Worm (Caenorhabditis elegans) whole organism, midembryonic: Measurements from ENCODE around the gene Y73F8A.5.

Source experiments
- T22C8.4 ChIP-seq: fragments of 200-800 bp; sonication (Bioruptor generic); IDR thresholded peaks from 2 replicates; pipeline ENCODE4 v1.3.6; 2022; ENCODE audit warnings: missing genetic modification characterization, missing compliant biosample characterization
- flt-1 ChIP-seq: fragments of 200-800 bp; sonication (Bioruptor generic); IDR thresholded peaks from 2 replicates; pipeline ENCODE4 v1.3.6; 2022; ENCODE audit warnings: missing genetic modification characterization, missing compliant biosample characterization
- klf-2 ChIP-seq: fragments of 200-800 bp; sonication (Bioruptor generic); conservative IDR thresholded peaks from 2 replicates; pipeline ENCODE4 v1.3.6; 2022; ENCODE audit warnings: missing genetic modification reagents, missing genetic modification characterization, missing compliant biosample characterization
- med-1 ChIP-seq: sonication (generic microtip); optimal IDR thresholded peaks from 2 replicates; lab custom pipeline; 2017; ENCODE audit warnings: missing genetic modification characterization, mild to moderate bottlenecking, missing compliant biosample characterization, antibody characterized with exemption, missing genetic modification reagents; ENCODE audit not compliant: insufficient read depth
- ref-1 ChIP-seq: fragments of 200-800 bp; sonication (Bioruptor generic); conservative IDR thresholded peaks from 2 replicates; pipeline ENCODE4 v1.3.6; 2022; ENCODE audit warnings: missing genetic modification reagents, missing genetic modification characterization, missing compliant biosample characterization

DNA sequence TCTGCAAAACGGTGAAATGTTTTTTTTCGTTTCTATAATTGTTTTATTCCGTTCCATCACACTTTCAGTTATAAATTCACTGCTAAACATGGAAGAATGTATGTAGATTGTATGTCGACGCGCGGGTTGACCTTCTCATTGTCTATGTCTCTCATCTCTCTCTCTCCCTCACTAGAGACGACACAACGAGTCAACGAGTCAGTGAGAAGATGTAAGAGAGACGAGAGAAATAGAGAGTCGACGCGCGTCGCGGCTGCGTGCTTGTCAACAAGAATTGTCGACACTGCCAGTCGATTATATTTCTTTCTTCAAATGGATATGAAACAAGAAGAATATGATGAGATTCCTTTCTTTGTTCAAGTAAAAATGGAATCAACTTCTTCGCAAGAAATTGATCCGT is 52.3 kb downstream of the Y73F8A.5 start, which contains the start of gene Y73F8A.13:
- TF ChIP-seq ref-1 (GFP tag; lab: Robert Waterston, UW) (no peak), med-1 (GFP tag; lab: Kevin White, UChicago) (no peak), T22C8.4 (GFP tag; lab: Robert Waterston, UW) (no peak), flt-1 (no peak), klf-2 (GFP tag; lab: Robert Waterston, UW) (no peak)
